Fruit fly (Drosophila melanogaster) S2 (cell line): ENCODE data around the gene CG10338.

Source experiments
- CG8478 ChIP-seq: fragments of >200 bp; optimal IDR thresholded peaks from 2 replicates; lab custom pipeline; 2018
- CTCF ChIP-seq, 2 experiments: fragments of >200 bp; optimal IDR thresholded peaks; 2 replicates each; lab custom pipeline; 2018

DNA sequence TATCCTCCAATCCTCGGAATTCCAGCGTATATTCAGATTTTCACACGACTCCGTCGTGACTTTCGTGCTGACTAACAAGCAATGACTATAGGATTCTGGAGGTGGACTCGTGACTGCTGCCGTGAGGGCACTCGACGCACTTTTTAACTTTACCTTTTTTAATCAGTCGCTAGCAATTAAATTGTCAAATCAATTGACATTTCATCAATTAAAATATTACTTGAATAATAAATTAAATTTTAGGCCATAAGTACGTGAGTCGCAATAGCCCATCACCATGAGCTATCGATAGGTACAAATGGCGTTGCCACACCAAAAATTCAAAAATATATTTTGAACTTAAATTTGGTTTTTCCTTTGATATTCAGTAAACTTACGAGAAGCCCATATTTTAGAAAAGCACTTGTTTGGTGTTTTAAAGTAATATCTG, 10.2 kb downstream of the CG10338 start, which contains the start of gene Jwa:
- TF ChIP-seq CG8478 (lab: Kevin White, UChicago) (no peak), CTCF (optimal IDR thresholded peaks at IDR 0.05; lab: Kevin White, UChicago) (no peak)
